Fruit fly (Drosophila melanogaster) whole organism, embryonic: ENCODE data around the gene pes.
A peak's percentile ranks its signal among the peaks of the same experiment; 100 is the strongest.

Source experiments
- Atf-2 ChIP-seq: fragments of 200-800 bp; sonication (Bioruptor generic); optimal IDR thresholded peaks from 2 replicates; lab custom pipeline; 2016; ENCODE audit warnings: missing biosample characterization, missing genetic modification characterization
- Atf3 ChIP-seq: fragments of 200-800 bp; sonication (Bioruptor generic); optimal IDR thresholded peaks from 3 replicates; lab custom pipeline; 2016; ENCODE audit warnings: missing biosample characterization, missing genetic modification characterization
- Awh ChIP-seq: fragments of 200-800 bp; sonication (Bioruptor generic); IDR thresholded peaks from 2 replicates; pipeline ENCODE4, ENCODE4 v1.3.6; 2022; ENCODE audit warnings: missing biosample characterization, missing genetic modification characterization
- CG10565 ChIP-seq: fragments of 200-800 bp; sonication (Bioruptor generic); optimal IDR thresholded peaks from 3 replicates; lab custom pipeline; 2016; ENCODE audit warnings: missing biosample characterization, mild to moderate bottlenecking, missing genetic modification characterization
- CG11093 ChIP-seq: fragments of 200-800 bp; sonication (Bioruptor generic); IDR thresholded peaks from 3 replicates; pipeline ENCODE4 v1.3.6; 2022; ENCODE audit warnings: missing biosample characterization, missing genetic modification characterization
- CG11504 ChIP-seq: fragments of 200-800 bp; sonication (Bioruptor generic); optimal IDR thresholded peaks from 3 replicates; lab custom pipeline; 2019; ENCODE audit warnings: missing biosample characterization, mild to moderate bottlenecking, missing genetic modification characterization, moderate library complexity
- CG11723 ChIP-seq: fragments of 200-800 bp; sonication (Bioruptor generic); optimal IDR thresholded peaks from 2 replicates; lab custom pipeline; 2017; ENCODE audit warnings: missing biosample characterization, mild to moderate bottlenecking, missing genetic modification characterization
- CG12155 ChIP-seq: fragments of 200-800 bp; sonication (Bioruptor generic); optimal IDR thresholded peaks from 3 replicates; lab custom pipeline; 2016; ENCODE audit warnings: missing biosample characterization, missing genetic modification characterization
- CG13424 ChIP-seq: fragments of 200-800 bp; sonication (Bioruptor generic); optimal IDR thresholded peaks from 2 replicates; lab custom pipeline; 2019; ENCODE audit warnings: missing biosample characterization, mild to moderate bottlenecking, missing genetic modification characterization, moderate library complexity
- CG15073 ChIP-seq: fragments of 200-800 bp; sonication (Bioruptor generic); optimal IDR thresholded peaks from 2 replicates; lab custom pipeline; 2016; ENCODE audit warnings: missing biosample characterization, missing genetic modification characterization
- CG17328 ChIP-seq: fragments of 200-800 bp; sonication (Bioruptor generic); IDR thresholded peaks from 2 replicates; pipeline ENCODE4 v1.3.6; 2022; ENCODE audit warnings: missing biosample characterization, missing genetic modification characterization
- CG17361 ChIP-seq: fragments of 200-800 bp; sonication (Bioruptor generic); IDR thresholded peaks from 3 replicates; pipeline ENCODE4 v1.3.6; 2022; ENCODE audit warnings: missing biosample characterization, missing genetic modification characterization
- CG2120 ChIP-seq: fragments of 200-800 bp; sonication (Bioruptor generic); optimal IDR thresholded peaks from 3 replicates; lab custom pipeline; 2016; ENCODE audit warnings: missing biosample characterization, missing genetic modification characterization
- CG31224 ChIP-seq: fragments of 200-800 bp; sonication (Bioruptor generic); IDR thresholded peaks from 2 replicates; pipeline ENCODE4 v1.3.6; 2022; ENCODE audit warnings: missing biosample characterization, missing genetic modification characterization
- CG31441 ChIP-seq: fragments of 200-800 bp; sonication (Bioruptor generic); IDR thresholded peaks from 2 replicates; pipeline ENCODE4 v1.3.6; 2022; ENCODE audit warnings: missing biosample characterization, missing genetic modification characterization
- CG3407 ChIP-seq: fragments of 200-800 bp; sonication (Bioruptor generic); optimal IDR thresholded peaks from 2 replicates; lab custom pipeline; 2018; ENCODE audit warnings: missing biosample characterization, mild to moderate bottlenecking, missing genetic modification characterization
- CG34224 ChIP-seq: fragments of 200-800 bp; sonication (Bioruptor generic); IDR thresholded peaks from 3 replicates; pipeline ENCODE4 v1.3.6; 2022; ENCODE audit warnings: missing biosample characterization, missing genetic modification characterization; ENCODE audit not compliant: partially characterized antibody
- CG3995 ChIP-seq: fragments of 200-800 bp; sonication (Bioruptor generic); optimal IDR thresholded peaks from 3 replicates; lab custom pipeline; 2016; ENCODE audit warnings: missing biosample characterization, missing genetic modification characterization
- CG4328 ChIP-seq: fragments of 200-800 bp; sonication (Bioruptor generic); optimal IDR thresholded peaks from 3 replicates; lab custom pipeline; 2017; ENCODE audit warnings: missing biosample characterization, missing genetic modification reagents, missing genetic modification characterization
- CG4424 ChIP-seq: fragments of 200-800 bp; sonication (Bioruptor generic); optimal IDR thresholded peaks from 3 replicates; lab custom pipeline; 2016; ENCODE audit warnings: missing biosample characterization, missing genetic modification characterization
- CG6689 ChIP-seq: fragments of 200-800 bp; sonication (Bioruptor generic); IDR thresholded peaks from 2 replicates; pipeline ENCODE4 v1.3.6; 2022; ENCODE audit warnings: missing biosample characterization, missing genetic modification characterization
- CG7839 ChIP-seq: fragments of 200-800 bp; sonication (Bioruptor generic); optimal IDR thresholded peaks from 3 replicates; lab custom pipeline; 2018; ENCODE audit warnings: missing biosample characterization, mild to moderate bottlenecking, missing genetic modification characterization, moderate library complexity
- CG8281 ChIP-seq: fragments of 200-800 bp; sonication (Bioruptor generic); optimal IDR thresholded peaks from 2 replicates; lab custom pipeline; 2018; ENCODE audit warnings: missing biosample characterization, mild to moderate bottlenecking, missing genetic modification characterization, moderate library complexity
- CG8290 ChIP-seq, 3 experiments: fragments of 200-800 bp; sonication (Bioruptor generic); optimal IDR thresholded peaks; 2 replicates each; lab custom pipeline; 2016 to 2019; ENCODE audit warnings: missing biosample characterization in 3 of 3, missing genetic modification characterization in 3 of 3, mild to moderate bottlenecking in 2 of 3, moderate library complexity in 1 of 3
- CG9215 ChIP-seq: fragments of 200-800 bp; sonication (Bioruptor generic); IDR thresholded peaks from 2 replicates; pipeline ENCODE4 v1.3.6; 2022; ENCODE audit warnings: missing biosample characterization, missing genetic modification characterization
- CG9797 ChIP-seq: fragments of 200-800 bp; sonication (Bioruptor generic); optimal IDR thresholded peaks from 3 replicates; lab custom pipeline; 2018; ENCODE audit warnings: missing biosample characterization, mild to moderate bottlenecking, missing genetic modification characterization
- Dad ChIP-seq: fragments of 200-800 bp; sonication (Bioruptor generic); optimal IDR thresholded peaks from 3 replicates; lab custom pipeline; 2016; ENCODE audit warnings: missing biosample characterization, missing genetic modification characterization
- Deaf1 ChIP-seq: fragments of 200-800 bp; optimal IDR thresholded peaks from 3 replicates; lab custom pipeline; 2019; ENCODE audit warnings: missing biosample characterization, mild to moderate bottlenecking, missing genetic modification characterization, moderate library complexity
- Hr39 ChIP-seq: fragments of >200 bp; optimal IDR thresholded peaks from 2 replicates; lab custom pipeline; 2017
- Hsf ChIP-seq: fragments of 200-800 bp; sonication (Bioruptor generic); optimal IDR thresholded peaks from 3 replicates; lab custom pipeline; 2016; ENCODE audit warnings: missing biosample characterization, missing genetic modification characterization
- NC2α ChIP-seq: fragments of 200-800 bp; sonication (Bioruptor generic); optimal IDR thresholded peaks from 2 replicates; lab custom pipeline; 2016; ENCODE audit warnings: missing biosample characterization, missing genetic modification characterization
- NfI ChIP-seq: fragments of 200-800 bp; sonication (Bioruptor generic); optimal IDR thresholded peaks from 3 replicates; lab custom pipeline; 2018; ENCODE audit warnings: missing biosample characterization, mild to moderate bottlenecking, missing genetic modification characterization, moderate library complexity
- Opbp ChIP-seq: fragments of 200-800 bp; sonication (Bioruptor generic); IDR thresholded peaks from 3 replicates; pipeline ENCODE4 v1.3.6; 2022; ENCODE audit warnings: missing biosample characterization, missing genetic modification characterization; ENCODE audit not compliant: partially characterized antibody
- ab ChIP-seq: fragments of 200-800 bp; sonication (Bioruptor generic); optimal IDR thresholded peaks from 2 replicates; lab custom pipeline; 2016; ENCODE audit warnings: missing biosample characterization, missing genetic modification characterization
- ato ChIP-seq: fragments of 200-800 bp; sonication (Bioruptor generic); IDR thresholded peaks from 2 replicates; pipeline ENCODE4 v1.3.6; 2022; ENCODE audit warnings: missing biosample characterization, missing genetic modification characterization; ENCODE audit not compliant: partially characterized antibody
- bbx ChIP-seq: fragments of 200-800 bp; sonication (Bioruptor generic); IDR thresholded peaks from 2 replicates; pipeline ENCODE4 v1.3.6; 2022; ENCODE audit warnings: missing biosample characterization, missing genetic modification characterization; ENCODE audit not compliant: partially characterized antibody
- cato ChIP-seq: fragments of 200-800 bp; sonication (Bioruptor generic); optimal IDR thresholded peaks from 2 replicates; lab custom pipeline; 2016; ENCODE audit warnings: missing biosample characterization, missing genetic modification characterization, borderline replicate concordance
- corto ChIP-seq: fragments of 200-800 bp; sonication (Bioruptor generic); optimal IDR thresholded peaks from 2 replicates; lab custom pipeline; 2016; ENCODE audit warnings: missing biosample characterization, mild to moderate bottlenecking, missing genetic modification characterization, moderate library complexity
- dimm ChIP-seq: fragments of 200-800 bp; sonication (Bioruptor generic); IDR thresholded peaks from 2 replicates; pipeline ENCODE4 v1.3.6; 2022; ENCODE audit warnings: missing biosample characterization, missing genetic modification characterization
- eve ChIP-seq, 2 experiments: fragments of >200 bp; optimal IDR thresholded peaks; 2 replicates each; lab custom pipeline; 2017; ENCODE audit warnings: missing biosample characterization in 2 of 2, missing genetic modification characterization in 2 of 2
- fd102C ChIP-seq: fragments of 200-800 bp; sonication (Bioruptor generic); optimal IDR thresholded peaks from 2 replicates; lab custom pipeline; 2018; ENCODE audit warnings: missing biosample characterization, mild to moderate bottlenecking, missing genetic modification characterization, moderate library complexity
- fd64A ChIP-seq: fragments of 200-800 bp; sonication (Bioruptor generic); optimal IDR thresholded peaks from 3 replicates; lab custom pipeline; 2018; ENCODE audit warnings: missing biosample characterization, mild to moderate bottlenecking, missing genetic modification characterization
- gfzf ChIP-seq: fragments of 200-800 bp; sonication (Bioruptor generic); optimal IDR thresholded peaks from 2 replicates; lab custom pipeline; 2016; ENCODE audit warnings: missing biosample characterization, mild to moderate bottlenecking, missing genetic modification characterization, moderate library complexity
- gsb-n ChIP-seq: fragments of 200-800 bp; sonication (Bioruptor generic); optimal IDR thresholded peaks from 3 replicates; lab custom pipeline; 2018; ENCODE audit warnings: missing biosample characterization, mild to moderate bottlenecking, missing genetic modification characterization
- her ChIP-seq: fragments of 200-800 bp; sonication (Bioruptor generic); optimal IDR thresholded peaks from 2 replicates; lab custom pipeline; 2016; ENCODE audit warnings: missing biosample characterization, missing genetic modification characterization
- klu ChIP-seq: fragments of 200-800 bp; sonication (Bioruptor generic); IDR thresholded peaks from 2 replicates; pipeline ENCODE4 v1.3.6; 2022; ENCODE audit warnings: missing biosample characterization, missing genetic modification characterization
- knrl ChIP-seq: fragments of 200-800 bp; sonication (Bioruptor generic); IDR thresholded peaks from 3 replicates; pipeline ENCODE4 v1.3.6; 2022; ENCODE audit warnings: missing biosample characterization, missing genetic modification characterization; ENCODE audit not compliant: partially characterized antibody
- lab ChIP-seq: fragments of 200-800 bp; sonication (Bioruptor generic); optimal IDR thresholded peaks from 3 replicates; lab custom pipeline; 2017; ENCODE audit warnings: missing biosample characterization, missing genetic modification characterization, mild to moderate bottlenecking, moderate library complexity, missing genetic modification reagents
- pan ChIP-seq, 4 experiments: fragments of >200 bp in 3 of 4; fragments of 200-800 bp in 1 of 4; sonication (Bioruptor generic) in 1 of 4; optimal IDR thresholded peaks in 3 of 4; IDR thresholded peaks in 1 of 4; 2 replicates each; pipeline versions ENCODE4 v1.3.6 to Lab custom; 2017 to 2022; ENCODE audit warnings: missing biosample characterization in 2 of 4, missing genetic modification characterization in 2 of 4, mixed read lengths in 1 of 4
- sug ChIP-seq: fragments of 200-800 bp; optimal IDR thresholded peaks from 2 replicates; lab custom pipeline; 2019; ENCODE audit warnings: missing biosample characterization, mild to moderate bottlenecking, missing genetic modification characterization, moderate library complexity

Gene pes

DNA sequence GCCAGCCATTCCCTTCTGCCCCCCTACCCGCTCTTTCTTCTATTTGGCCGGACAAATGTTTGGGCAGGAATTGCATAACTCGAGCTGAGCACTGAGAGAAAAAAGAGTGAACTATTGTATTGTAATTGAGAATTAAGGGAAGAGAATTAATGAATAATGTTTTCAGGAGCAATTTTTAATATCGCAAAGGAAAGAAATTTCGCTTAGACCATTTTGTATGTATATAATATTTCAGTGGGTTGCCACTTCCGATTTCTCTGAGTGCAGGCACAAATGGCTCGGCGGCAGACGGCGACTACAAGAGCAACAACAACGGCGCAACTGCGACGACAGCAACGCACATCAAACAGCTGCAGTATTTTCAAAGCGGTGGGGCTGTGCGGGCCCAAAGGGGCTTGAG is 29.4 kb downstream of the pes start (continued):
- TF ChIP-seq fd102C (GFP tag; lab: Kevin White, UChicago) (no peak), CG8281 (tag; lab: Kevin White, UChicago) (peak; percentile 28), CG31441 (GFP tag; lab: Robert Waterston, UW) (peak; percentile 70), gsb-n (peak; percentile 40), CG11504 (peak; percentile 90), bbx (GFP tag; lab: Robert Waterston, UW) (no peak), CG9797 (GFP tag; lab: Kevin White, UChicago) (no peak), CG11093 (peak; percentile 49; the same call in 1 of the 3 replicates), gfzf (GFP tag; lab: Kevin White, UChicago) (no peak), NC2α (GFP tag; lab: Kevin White, UChicago) (peak; percentile 52), CG34224 (GFP tag; lab: Robert Waterston, UW) (no peak), Dad (GFP tag; lab: Kevin White, UChicago) (peak; percentile 35), CG7839 (tag; lab: Kevin White, UChicago) (peak; percentile 76), CG31224 (GFP tag; lab: Robert Waterston, UW) (peak; percentile 28; the same call in 1 of the 2 replicates), Awh (peak; percentile 80), eve (GFP tag; optimal IDR thresholded peaks at IDR 0.05; lab: Kevin White, UChicago) (peak in 1 of 2 experiments; percentile 81), ato (GFP tag; lab: Robert Waterston, UW) (no peak), lab (GFP tag; lab: Kevin White, UChicago) (peak; percentile 76), NfI (peak; percentile 58), CG9215 (GFP tag; lab: Robert Waterston, UW) (no peak), CG3407 (peak; percentile 65), CG13424 (peak; percentile 76), CG8290 (GFP tag; optimal IDR thresholded peaks at IDR 0.05; lab: Kevin White, UChicago) (no peak), CG8290 (tag; optimal IDR thresholded peaks at IDR 0.05; lab: Kevin White, UChicago) (peak in 1 of 2 experiments; percentile 69), pan (optimal IDR thresholded peaks at IDR 0.05; lab: Kevin White, UChicago) (no peak), pan (GFP tag; optimal IDR thresholded peaks at IDR 0.05 in 1 of 2, IDR thresholded peaks at IDR 0.05 in 1 of 2) (peak in 1 of 2 experiments; percentile 88), corto (no peak), dimm (GFP tag; lab: Robert Waterston, UW) (peak; percentile 43), Atf3 (GFP tag; lab: Kevin White, UChicago) (peak; percentile 68), knrl (no peak), CG17328 (GFP tag; lab: Robert Waterston, UW) (peak; percentile 82), CG3995 (GFP tag; lab: Kevin White, UChicago) (no peak), CG10565 (GFP tag; lab: Kevin White, UChicago) (no peak), klu (GFP tag; lab: Robert Waterston, UW) (no peak), Hsf (GFP tag; lab: Kevin White, UChicago) (peak; percentile 71), CG15073 (GFP tag; lab: Kevin White, UChicago) (no peak), Atf-2 (GFP tag; lab: Kevin White, UChicago) (peak; percentile 14), Deaf1 (no peak), CG6689 (GFP tag; lab: Robert Waterston, UW) (peak; percentile 84), CG11723 (GFP tag; lab: Kevin White, UChicago) (peak; percentile 61), Hr39 (lab: Kevin White, UChicago) (no peak), CG4328 (GFP tag; lab: Kevin White, UChicago) (no peak), her (GFP tag; lab: Kevin White, UChicago) (no peak), cato (GFP tag; lab: Kevin White, UChicago) (peak; percentile 75), fd64A (GFP tag; lab: Kevin White, UChicago) (no peak), sug (peak; percentile 4), CG17361 (GFP tag; lab: Robert Waterston, UW) (peak; percentile 65), ab (GFP tag; lab: Kevin White, UChicago) (no peak), Opbp (GFP tag; lab: Robert Waterston, UW) (no peak), CG4424 (GFP tag; lab: Kevin White, UChicago) (peak; percentile 66), CG12155 (GFP tag; lab: Kevin White, UChicago) (peak; percentile 41), CG2120 (peak; percentile 60)
